Fruit fly (Drosophila melanogaster): ENCODE measurements around the gene CG11679.
A peak's percentile ranks its signal among the peaks of the same experiment; 100 is the strongest.

Gene CG11679

dm6 chrX:15733192-15733892, 5.4 kb downstream of the CG11679 start:
- TF ChIP-seq HLH106 (tag; optimal IDR thresholded peaks at IDR 0.05) (no peak), OdsH (GFP tag; optimal IDR thresholded peaks at IDR 0.05) (no peak), usp (GFP tag; optimal IDR thresholded peaks at IDR 0.05) (no peak), dl (GFP tag; optimal IDR thresholded peaks at IDR 0.05; ENCODE audit: insufficient read depth in 1 of 2, partially characterized antibody in 2 of 2) (no peak), rgr (GFP tag; optimal IDR thresholded peaks at IDR 0.05) (no peak), pan (optimal IDR thresholded peaks at IDR 0.05) (no peak), jim (GFP tag; optimal IDR thresholded peaks at IDR 0.05) (no peak), sv (GFP tag; optimal IDR thresholded peaks at IDR 0.05) (no peak), Vsx2 (GFP tag; optimal IDR thresholded peaks at IDR 0.05; ENCODE audit: partially characterized antibody) (no peak), Jra (GFP tag; optimal IDR thresholded peaks at IDR 0.05) (no peak), Dif (GFP tag; optimal IDR thresholded peaks at IDR 0.05; ENCODE audit: partially characterized antibody) (no peak), foxo (GFP tag; optimal IDR thresholded peaks at IDR 0.05) (no peak), Mio (GFP tag; optimal IDR thresholded peaks at IDR 0.05) (no peak), GATAd (GFP tag; optimal IDR thresholded peaks at IDR 0.05) (no peak), Abd-B (GFP tag; optimal IDR thresholded peaks at IDR 0.05) (no peak), Hr78 (GFP tag; optimal IDR thresholded peaks at IDR 0.05) (no peak), h (GFP tag; optimal IDR thresholded peaks at IDR 0.05) (no peak), CG9705 (GFP tag; optimal IDR thresholded peaks at IDR 0.05) (no peak), Sp1 (GFP tag; optimal IDR thresholded peaks at IDR 0.05) (no peak), Rel (GFP tag; optimal IDR thresholded peaks at IDR 0.05) (no peak), Rel (tag; optimal IDR thresholded peaks at IDR 0.05) (no peak)

DNA sequence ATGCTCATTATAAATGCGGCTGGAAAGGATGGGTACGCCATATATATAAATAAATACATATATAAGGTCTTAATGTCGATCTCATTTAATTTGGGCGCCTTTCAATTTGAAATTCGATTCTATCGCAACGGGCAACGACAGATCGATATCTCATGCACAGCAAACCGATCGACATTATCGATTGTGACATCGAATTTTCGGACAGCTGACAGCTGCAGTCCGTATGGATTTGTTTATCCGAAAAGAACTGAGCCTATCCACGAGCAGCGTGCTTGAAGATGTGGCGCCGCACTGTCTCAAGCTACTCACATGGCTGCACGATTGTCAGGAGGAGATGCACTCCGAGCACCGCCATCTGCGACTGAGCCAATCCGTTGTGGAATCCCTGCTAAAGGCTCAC, 6.8 kb downstream of the CG11679 start, which contains the start of gene CG8191:
Gene CG8191 (plus strand): TSS at position 211 of the 400 bp plus-strand sequence.
- TF ChIP-seq Myc (optimal IDR thresholded peaks at IDR 0.05) (no peak), Jra (GFP tag; optimal IDR thresholded peaks at IDR 0.05) (no peak), sage (GFP tag; optimal IDR thresholded peaks at IDR 0.05) (no peak), h (GFP tag; optimal IDR thresholded peaks at IDR 0.05) (no peak), ey (GFP tag; optimal IDR thresholded peaks at IDR 0.05) (no peak), Sp1 (GFP tag; optimal IDR thresholded peaks at IDR 0.05) (no peak), sv (GFP tag; optimal IDR thresholded peaks at IDR 0.05) (no peak), Dif (GFP tag; optimal IDR thresholded peaks at IDR 0.05; ENCODE audit: partially characterized antibody) (no peak), Hr83 (GFP tag; optimal IDR thresholded peaks at IDR 0.05; ENCODE audit: poor library complexity, severe bottlenecking) (no peak), HLH106 (tag; optimal IDR thresholded peaks at IDR 0.05) (no peak), Hr78 (GFP tag; optimal IDR thresholded peaks at IDR 0.05) (no peak), usp (GFP tag; optimal IDR thresholded peaks at IDR 0.05) (no peak), woc (GFP tag; optimal IDR thresholded peaks at IDR 0.05) (no peak), dmrt93B (GFP tag; optimal IDR thresholded peaks at IDR 0.05) (no peak)

DNA sequence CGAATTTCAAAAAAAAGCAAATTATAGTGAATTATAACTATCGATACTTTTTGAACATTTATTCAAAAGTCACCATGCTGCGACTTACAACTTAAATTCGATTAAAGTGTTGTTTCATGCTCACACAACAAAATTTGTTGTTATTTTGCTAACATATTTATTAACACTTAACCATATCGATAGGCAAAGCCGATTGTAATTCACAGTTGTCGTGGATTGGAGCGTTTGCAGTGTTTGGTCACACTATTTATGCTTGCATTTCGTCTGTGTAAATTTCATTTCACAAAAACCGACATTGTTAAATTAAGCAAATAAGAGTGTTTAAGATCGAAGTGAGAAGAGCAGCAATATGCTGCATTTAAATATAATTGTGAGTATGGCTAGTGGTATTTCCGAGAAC, 26.3 kb downstream of the CG11679 start, which contains the start of gene HUWE1:
Gene HUWE1 (plus strand): TSS at position 220 of the 400 bp plus-strand sequence.
- TF ChIP-seq jim (GFP tag; optimal IDR thresholded peaks at IDR 0.05) (no peak), Sp1 (GFP tag; optimal IDR thresholded peaks at IDR 0.05) (peak; percentile 19), Rel (GFP tag; optimal IDR thresholded peaks at IDR 0.05) (no peak), Rel (tag; optimal IDR thresholded peaks at IDR 0.05) (peak; percentile 27)

dm6 chrX:15710751-15711179, 28.0 kb downstream of the CG11679 start:
- TF ChIP-seq brk (GFP tag; optimal IDR thresholded peaks at IDR 0.05) (no peak), Myc (optimal IDR thresholded peaks at IDR 0.05) (peak; percentile 68)

DNA sequence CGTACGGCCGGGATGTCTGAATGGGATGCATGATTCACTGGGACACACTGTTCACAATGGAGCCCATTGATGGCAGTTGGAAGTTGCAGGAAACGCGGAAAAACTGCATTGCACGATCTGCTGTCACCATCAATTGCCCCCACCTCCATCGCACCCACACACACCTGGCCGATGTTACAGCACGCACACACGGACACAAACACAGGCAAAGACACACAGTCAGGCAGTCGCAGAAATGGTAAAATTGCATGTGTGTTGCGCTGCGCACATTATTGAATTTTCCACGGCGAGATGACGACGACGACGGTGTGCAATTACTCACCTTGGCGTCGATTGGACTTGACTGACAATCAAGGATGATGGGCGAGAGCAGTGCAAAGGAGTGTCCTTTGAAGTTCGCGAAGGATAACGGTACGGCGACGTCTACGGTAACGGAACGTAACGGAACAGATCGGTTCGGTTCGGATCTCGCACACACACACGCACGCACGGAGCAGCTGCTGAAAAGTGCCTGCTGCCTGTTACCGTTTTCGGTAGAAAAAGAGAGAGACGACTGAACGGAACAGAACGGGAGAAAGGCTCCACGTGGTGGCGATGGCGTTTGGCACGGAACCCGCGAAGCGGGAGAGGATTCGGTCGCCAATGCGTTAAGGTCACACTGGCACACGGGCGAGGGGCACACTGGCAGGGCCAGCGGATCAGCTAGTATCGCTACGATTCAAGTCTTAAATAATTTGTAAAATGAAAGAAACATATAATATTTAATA, 28.6 kb downstream of the CG11679 start, which contains the start of the genes CG9281 and CG15601:
Gene CG9281 (minus strand): TSS at position 556 of the 767 bp plus-strand sequence.
Gene CG15601 (plus strand): TSS at position 664 of the 767 bp plus-strand sequence.
- TF ChIP-seq N (GFP tag; optimal IDR thresholded peaks at IDR 0.05) (peak; percentile 22), Abd-B (GFP tag; optimal IDR thresholded peaks at IDR 0.05) (no peak), br (GFP tag; optimal IDR thresholded peaks at IDR 0.05) (no peak), GATAd (GFP tag; optimal IDR thresholded peaks at IDR 0.05) (no peak), Vsx2 (GFP tag; optimal IDR thresholded peaks at IDR 0.05; ENCODE audit: partially characterized antibody) (no peak), brk (GFP tag; optimal IDR thresholded peaks at IDR 0.05) (no peak), Hnf4 (GFP tag; optimal IDR thresholded peaks at IDR 0.05) (no peak), Rel (GFP tag; optimal IDR thresholded peaks at IDR 0.05) (no peak), Rel (tag; optimal IDR thresholded peaks at IDR 0.05) (peak; percentile 8), ey (GFP tag; optimal IDR thresholded peaks at IDR 0.05) (no peak), Dif (GFP tag; optimal IDR thresholded peaks at IDR 0.05; ENCODE audit: partially characterized antibody) (no peak), jim (GFP tag; optimal IDR thresholded peaks at IDR 0.05) (no peak), Sp1 (GFP tag; optimal IDR thresholded peaks at IDR 0.05) (peak; percentile 30), Mio (GFP tag; optimal IDR thresholded peaks at IDR 0.05) (no peak), lola (GFP tag; optimal IDR thresholded peaks at IDR 0.05) (no peak), usp (GFP tag; optimal IDR thresholded peaks at IDR 0.05) (no peak), CG32264 (GFP tag; optimal IDR thresholded peaks at IDR 0.05) (no peak), Hr83 (GFP tag; optimal IDR thresholded peaks at IDR 0.05; ENCODE audit: poor library complexity, severe bottlenecking) (no peak), HLH106 (tag; optimal IDR thresholded peaks at IDR 0.05) (peak; percentile 3), psq (GFP tag; optimal IDR thresholded peaks at IDR 0.05) (no peak), sv (GFP tag; optimal IDR thresholded peaks at IDR 0.05) (peak; percentile 22)
